Worm (Caenorhabditis elegans) whole organism, L3 larva: ENCODE data around the gene C17H12.11.
A peak's percentile ranks its signal among the peaks of the same experiment; 100 is the strongest.

Experiments used
- elt-3 ChIP-seq, 3 experiments: fragments of 150-350 bp in 1 of 3; sonication (generic microtip) in 2 of 3; optimal IDR thresholded peaks; 2 replicates in 2 of 3; 4 replicates in 1 of 3; lab custom pipeline; 2014 to 2017; ENCODE audit warnings: missing biosample characterization in 3 of 3, missing genetic modification characterization in 3 of 3
- lin-39 ChIP-seq: fragments of 150-350 bp; optimal IDR thresholded peaks from 2 replicates; lab custom pipeline; 2018; ENCODE audit warnings: missing biosample characterization, missing genetic modification reagents, missing genetic modification characterization
- nfya-1 ChIP-seq: sonication (generic microtip); optimal IDR thresholded peaks from 2 replicates; lab custom pipeline; 2017; ENCODE audit warnings: missing genetic modification characterization, mild to moderate bottlenecking, missing compliant biosample characterization, antibody characterized with exemption, moderate library complexity; ENCODE audit not compliant: insufficient read depth
- nhr-12 ChIP-seq: fragments of 150-350 bp; optimal IDR thresholded peaks from 2 replicates; lab custom pipeline; 2014; ENCODE audit warnings: missing biosample characterization, missing genetic modification characterization
- nhr-67 ChIP-seq: fragments of 150-350 bp; optimal IDR thresholded peaks from 2 replicates; lab custom pipeline; 2014; ENCODE audit warnings: missing biosample characterization, missing genetic modification characterization
- snpc-4 ChIP-seq: fragments of 150-350 bp; optimal IDR thresholded peaks from 2 replicates; lab custom pipeline; 2014; ENCODE audit warnings: missing biosample characterization, missing genetic modification characterization
- zag-1 ChIP-seq: fragments of 150-350 bp; optimal IDR thresholded peaks from 2 replicates; lab custom pipeline; 2014; ENCODE audit warnings: missing biosample characterization, missing genetic modification characterization

- TF ChIP-seq elt-3 (tag; optimal IDR thresholded peaks at IDR 0.05; lab: Kevin White, UChicago) (no peak), snpc-4 (tag; lab: Kevin White, UChicago) (peak; percentile 54), nfya-1 (tag; lab: Kevin White, UChicago) (peak; percentile 85), nhr-12 (no peak), nhr-67 (tag; lab: Kevin White, UChicago) (no peak), zag-1 (tag; lab: Kevin White, UChicago) (peak; percentile 17), lin-39 (tag; lab: Kevin White, UChicago) (peak; percentile 63)
These were observed 16.3 kb upstream of the C17H12.11 start for ce11 chrIV:6785873-6786272.
